Worm (Caenorhabditis elegans) whole organism, mixed stage, embryonic: ENCODE results near the gene lgc-6.
A peak's percentile ranks its signal among the peaks of the same experiment; 100 is the strongest.

Source experiments
- M03D4.4 ChIP-seq: sonication (generic microtip); optimal IDR thresholded peaks from 2 replicates; lab custom pipeline; 2017; ENCODE audit warnings: mild to moderate bottlenecking, missing genetic modification characterization, missing compliant biosample characterization
- bed-3 ChIP-seq: fragments of 200-800 bp; sonication (Bioruptor generic); optimal IDR thresholded peaks from 3 replicates; lab custom pipeline; 2018; ENCODE audit warnings: mild to moderate bottlenecking, missing genetic modification characterization, moderate library complexity, missing compliant biosample characterization
- blmp-1 ChIP-seq: fragments of 150-350 bp; optimal IDR thresholded peaks from 2 replicates; lab custom pipeline; 2014; ENCODE audit warnings: missing biosample characterization, missing genetic modification characterization
- ceh-39 ChIP-seq: fragments of 150-350 bp; optimal IDR thresholded peaks from 2 replicates; lab custom pipeline; 2014; ENCODE audit warnings: missing biosample characterization, missing genetic modification characterization
- ceh-43 ChIP-seq: fragments of 200-800 bp; sonication (Bioruptor generic); optimal IDR thresholded peaks from 2 replicates; lab custom pipeline; 2018; ENCODE audit warnings: mild to moderate bottlenecking, missing genetic modification characterization, moderate library complexity, missing compliant biosample characterization
- ceh-83 ChIP-seq: fragments of 200-800 bp; sonication (Bioruptor generic); optimal IDR thresholded peaks from 2 replicates; lab custom pipeline; 2018; ENCODE audit warnings: mild to moderate bottlenecking, missing genetic modification characterization, missing compliant biosample characterization
- ces-1 ChIP-seq: fragments of 150-350 bp; optimal IDR thresholded peaks from 2 replicates; lab custom pipeline; 2014; ENCODE audit warnings: missing biosample characterization, missing genetic modification reagents, missing genetic modification characterization
- cnd-1 ChIP-seq: fragments of 200-800 bp; sonication (Bioruptor generic); optimal IDR thresholded peaks from 2 replicates; lab custom pipeline; 2018; ENCODE audit warnings: mild to moderate bottlenecking, missing genetic modification characterization, missing compliant biosample characterization
- drap-1 ChIP-seq: fragments of 200-800 bp; sonication (Bioruptor generic); optimal IDR thresholded peaks from 3 replicates; lab custom pipeline; 2018; ENCODE audit warnings: mild to moderate bottlenecking, missing genetic modification characterization, missing compliant biosample characterization
- elt-1 ChIP-seq: sonication (generic microtip); optimal IDR thresholded peaks from 2 replicates; lab custom pipeline; 2017; ENCODE audit warnings: missing genetic modification characterization, mild to moderate bottlenecking, missing compliant biosample characterization, antibody characterized with exemption, moderate library complexity, borderline replicate concordance; ENCODE audit not compliant: insufficient read depth
- elt-3 ChIP-seq: fragments of 150-350 bp; optimal IDR thresholded peaks from 2 replicates; lab custom pipeline; 2014; ENCODE audit warnings: missing biosample characterization, missing genetic modification characterization
- flh-1 ChIP-seq: fragments of 200-800 bp; sonication (Bioruptor generic); optimal IDR thresholded peaks from 2 replicates; lab custom pipeline; 2018; ENCODE audit warnings: mild to moderate bottlenecking, missing genetic modification characterization, moderate library complexity, missing compliant biosample characterization
- ham-2 ChIP-seq: fragments of 200-800 bp; sonication (Bioruptor generic); optimal IDR thresholded peaks from 2 replicates; lab custom pipeline; 2018; ENCODE audit warnings: mild to moderate bottlenecking, missing genetic modification characterization, missing compliant biosample characterization
- hlh-1 ChIP-seq: fragments of 150-350 bp; optimal IDR thresholded peaks from 2 replicates; lab custom pipeline; 2014; ENCODE audit warnings: missing biosample characterization, missing genetic modification reagents, missing genetic modification characterization
- lin-13 ChIP-seq: fragments of 150-350 bp; optimal IDR thresholded peaks from 2 replicates; lab custom pipeline; 2014; ENCODE audit warnings: missing biosample characterization, missing genetic modification characterization
- lin-32 ChIP-seq: fragments of 200-800 bp; sonication (Bioruptor generic); optimal IDR thresholded peaks from 2 replicates; lab custom pipeline; 2018; ENCODE audit warnings: mild to moderate bottlenecking, missing genetic modification characterization, missing compliant biosample characterization
- lsy-2 ChIP-seq: fragments of 150-350 bp; optimal IDR thresholded peaks from 2 replicates; lab custom pipeline; 2014; ENCODE audit warnings: missing biosample characterization, missing genetic modification characterization
- mab-5 ChIP-seq: fragments of 150-350 bp; optimal IDR thresholded peaks from 2 replicates; lab custom pipeline; 2014; ENCODE audit warnings: missing biosample characterization, missing genetic modification characterization
- mep-1 ChIP-seq: fragments of 150-350 bp; optimal IDR thresholded peaks from 2 replicates; lab custom pipeline; 2017; ENCODE audit warnings: missing biosample characterization, missing genetic modification reagents, missing genetic modification characterization, inconsistent platforms
- mls-2 ChIP-seq: sonication (generic microtip); optimal IDR thresholded peaks from 2 replicates; lab custom pipeline; 2016; ENCODE audit warnings: mild to moderate bottlenecking, missing genetic modification characterization, moderate library complexity, missing compliant biosample characterization
- nhr-12 ChIP-seq: fragments of 150-350 bp; optimal IDR thresholded peaks from 2 replicates; lab custom pipeline; 2014; ENCODE audit warnings: missing biosample characterization, missing genetic modification characterization
- nhr-2 ChIP-seq: fragments of 150-350 bp; optimal IDR thresholded peaks from 2 replicates; lab custom pipeline; 2014; ENCODE audit warnings: missing biosample characterization, missing genetic modification characterization
- nhr-237 ChIP-seq: fragments of 150-350 bp; optimal IDR thresholded peaks from 2 replicates; lab custom pipeline; 2014; ENCODE audit warnings: missing biosample characterization, missing genetic modification characterization
- nhr-28 ChIP-seq: fragments of 150-350 bp; optimal IDR thresholded peaks from 2 replicates; lab custom pipeline; 2014; ENCODE audit warnings: missing biosample characterization, missing genetic modification characterization
- nhr-76 ChIP-seq: sonication (generic microtip); optimal IDR thresholded peaks from 2 replicates; lab custom pipeline; 2017; ENCODE audit warnings: missing biosample characterization, missing genetic modification characterization
- pha-4 ChIP-seq: fragments of 150-350 bp; optimal IDR thresholded peaks from 2 replicates; lab custom pipeline; 2018; ENCODE audit warnings: missing biosample characterization, missing genetic modification reagents, missing genetic modification characterization
- sem-2 ChIP-seq: fragments of 200-800 bp; sonication (Bioruptor generic); optimal IDR thresholded peaks from 2 replicates; lab custom pipeline; 2018; ENCODE audit warnings: mild to moderate bottlenecking, missing genetic modification characterization, missing compliant biosample characterization
- snpc-4 ChIP-seq: fragments of 150-350 bp; optimal IDR thresholded peaks from 2 replicates; lab custom pipeline; 2014; ENCODE audit warnings: missing biosample characterization, missing genetic modification characterization
- sptf-1 ChIP-seq: sonication (generic microtip); optimal IDR thresholded peaks from 2 replicates; lab custom pipeline; 2017; ENCODE audit warnings: mild to moderate bottlenecking, missing genetic modification characterization, moderate library complexity, missing compliant biosample characterization
- tbx-8 ChIP-seq: fragments of 200-800 bp; sonication (Bioruptor generic); optimal IDR thresholded peaks from 2 replicates; lab custom pipeline; 2018; ENCODE audit warnings: mild to moderate bottlenecking, missing genetic modification characterization, moderate library complexity, missing compliant biosample characterization
- unc-120 ChIP-seq: sonication (generic microtip); optimal IDR thresholded peaks from 2 replicates; lab custom pipeline; 2017; ENCODE audit warnings: missing genetic modification characterization, missing compliant biosample characterization; ENCODE audit not compliant: poor library complexity, severe bottlenecking
- unc-39 ChIP-seq: fragments of 150-350 bp; optimal IDR thresholded peaks from 2 replicates; lab custom pipeline; 2014; ENCODE audit warnings: missing biosample characterization, missing genetic modification characterization
- unc-62 ChIP-seq: fragments of 150-350 bp; optimal IDR thresholded peaks from 2 replicates; lab custom pipeline; 2014; ENCODE audit warnings: missing biosample characterization, missing genetic modification reagents, missing genetic modification characterization
- zip-8 ChIP-seq: fragments of 150-350 bp; optimal IDR thresholded peaks from 2 replicates; lab custom pipeline; 2014; ENCODE audit warnings: missing biosample characterization, missing genetic modification characterization
- ztf-11 ChIP-seq: fragments of 150-350 bp; optimal IDR thresholded peaks from 2 replicates; lab custom pipeline; 2014; ENCODE audit warnings: missing biosample characterization, missing genetic modification characterization

The lgc-6 gene

DNA sequence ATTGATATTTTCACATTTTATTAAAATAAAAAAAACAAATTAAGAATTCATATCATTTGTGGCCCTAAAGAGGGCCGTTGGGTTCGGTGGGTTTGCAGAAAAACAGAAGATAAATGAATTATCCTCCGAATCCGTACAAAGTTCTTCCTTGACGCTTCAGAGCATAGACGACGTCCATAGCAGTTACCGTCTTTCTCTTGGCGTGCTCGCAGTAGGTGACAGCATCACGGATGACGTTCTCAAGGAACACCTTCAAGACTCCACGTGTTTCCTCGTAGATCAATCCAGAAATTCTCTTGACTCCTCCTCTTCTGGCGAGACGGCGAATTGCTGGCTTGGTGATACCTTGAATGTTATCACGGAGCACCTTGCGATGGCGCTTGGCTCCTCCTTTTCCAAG lies 6.2 kb upstream of the lgc-6 start:
- no peak for TF ChIP-seq lin-32
- no peak for TF ChIP-seq elt-3 (tag; lab: Kevin White, UChicago)
- TF ChIP-seq flh-1 (GFP tag; lab: Kevin White, UChicago): no peak
- no peak for TF ChIP-seq tbx-8 (GFP tag; lab: Kevin White, UChicago)
- TF ChIP-seq unc-39 (tag; lab: Kevin White, UChicago): no peak

DNA sequence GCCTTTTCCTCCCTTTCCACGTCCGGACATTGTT lies 6.0 kb upstream of the lgc-6 start, which contains the start of gene his-31:
TSS of gene his-31 (minus strand) at position 30 of the 34 bp plus-strand sequence.
- TF ChIP-seq blmp-1: no peak
- no peak for TF ChIP-seq mep-1 (tag; lab: Kevin White, UChicago)
- no peak for TF ChIP-seq nhr-237 (tag; lab: Kevin White, UChicago)
- TF ChIP-seq pha-4: no peak
- TF ChIP-seq nhr-76 (tag; lab: Kevin White, UChicago): no peak
- no peak for TF ChIP-seq cnd-1 (tag; lab: Kevin White, UChicago)
- no peak for TF ChIP-seq flh-1 (GFP tag; lab: Kevin White, UChicago)
- no peak for TF ChIP-seq nhr-12 (tag; lab: Kevin White, UChicago)

DNA sequence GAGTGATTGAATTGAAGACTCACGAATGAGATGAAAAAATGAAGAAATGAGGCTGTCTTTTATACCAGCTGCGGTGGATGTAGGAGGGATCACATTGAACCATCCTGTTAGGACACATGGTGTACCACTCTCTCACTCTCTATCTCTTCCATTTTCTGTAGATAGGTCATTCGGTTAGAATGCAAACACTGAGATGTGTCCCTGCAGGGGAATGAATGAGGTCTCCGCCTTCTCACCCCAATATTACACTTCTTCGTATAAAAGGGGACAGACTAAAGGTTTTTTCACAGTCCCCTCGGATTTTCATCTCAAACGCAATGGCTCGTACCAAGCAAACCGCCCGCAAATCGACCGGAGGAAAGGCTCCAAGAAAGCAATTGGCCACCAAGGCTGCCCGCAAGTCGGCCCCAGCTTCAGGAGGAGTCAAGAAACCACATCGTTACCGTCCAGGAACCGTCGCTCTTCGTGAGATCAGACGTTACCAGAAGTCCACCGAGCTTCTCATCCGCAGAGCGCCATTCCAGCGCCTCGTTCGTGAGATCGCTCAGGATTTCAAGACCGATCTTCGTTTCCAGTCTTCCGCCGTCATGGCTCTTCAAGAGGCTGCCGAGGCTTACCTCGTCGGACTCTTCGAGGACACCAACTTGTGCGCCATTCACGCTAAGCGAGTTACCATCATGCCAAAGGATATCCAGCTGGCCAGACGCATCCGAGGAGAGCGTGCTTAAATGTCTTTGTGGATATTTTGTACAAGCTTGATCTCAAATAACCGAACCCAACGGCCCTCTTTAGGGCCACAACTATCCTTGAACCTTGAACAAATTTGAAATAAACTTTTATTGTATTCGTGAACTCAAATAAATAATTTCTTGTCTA lies 5.5 kb upstream of the lgc-6 start, which contains the start of gene his-32:
TSS of gene his-32 (plus strand) at position 318 of the 876 bp plus-strand sequence.
- TF ChIP-seq ces-1 (GFP tag; lab: Kevin White, UChicago) (peak; percentile 39), nhr-2 (tag; lab: Kevin White, UChicago) (peak; percentile 76), hlh-1 (tag; lab: Kevin White, UChicago) (peak; percentile 64), lin-32 (peak; percentile 65), cnd-1 (tag; lab: Kevin White, UChicago) (peak; percentile 95), sem-2 (peak; percentile 78), nhr-237 (tag; lab: Kevin White, UChicago) (no peak), nhr-28 (tag; lab: Kevin White, UChicago) (no peak), nhr-76 (tag; lab: Kevin White, UChicago) (no peak), lin-13 (tag; lab: Kevin White, UChicago) (peak; percentile 98), ztf-11 (tag; lab: Kevin White, UChicago) (peak; percentile 98), ceh-39 (peak; percentile 99), mls-2 (tag; lab: Kevin White, UChicago) (peak; percentile 61), sptf-1 (peak; percentile 70), ceh-43 (GFP tag; lab: Kevin White, UChicago) (peak; percentile 45), tbx-8 (GFP tag; lab: Kevin White, UChicago) (peak; percentile 72), nhr-12 (tag; lab: Kevin White, UChicago) (peak; percentile 87), mab-5 (no peak), snpc-4 (tag; lab: Kevin White, UChicago) (no peak), lsy-2 (tag; lab: Kevin White, UChicago) (peak; percentile 78), pha-4 (peak; percentile 92), elt-3 (tag; lab: Kevin White, UChicago) (no peak), mep-1 (tag; lab: Kevin White, UChicago) (peak; percentile 92), elt-1 (tag; lab: Kevin White, UChicago) (peak; percentile 20), M03D4.4 (tag; lab: Kevin White, UChicago) (peak; percentile 75), blmp-1 (no peak), zip-8 (tag; lab: Kevin White, UChicago) (no peak), flh-1 (GFP tag; lab: Kevin White, UChicago) (no peak), bed-3 (GFP tag; lab: Kevin White, UChicago) (no peak), unc-62 (GFP tag; lab: Kevin White, UChicago) (peak; percentile 89), ceh-83 (GFP tag; lab: Kevin White, UChicago) (peak; percentile 76), ham-2 (GFP tag; lab: Kevin White, UChicago) (no peak), unc-120 (tag; lab: Kevin White, UChicago) (no peak), drap-1 (GFP tag; lab: Kevin White, UChicago) (peak; percentile 63), unc-39 (tag; lab: Kevin White, UChicago) (peak; percentile 96)
